Worm (Caenorhabditis elegans) whole organism, mixed stage, embryonic: ENCODE data around the gene ttll-4.

Experiments used
- blmp-1 ChIP-seq: fragments of 150-350 bp; optimal IDR thresholded peaks from 2 replicates; lab custom pipeline; 2014; ENCODE audit warnings: missing biosample characterization, missing genetic modification characterization
- ceh-83 ChIP-seq: fragments of 200-800 bp; sonication (Bioruptor generic); optimal IDR thresholded peaks from 2 replicates; lab custom pipeline; 2018; ENCODE audit warnings: mild to moderate bottlenecking, missing genetic modification characterization, missing compliant biosample characterization
- drap-1 ChIP-seq: fragments of 200-800 bp; sonication (Bioruptor generic); optimal IDR thresholded peaks from 3 replicates; lab custom pipeline; 2018; ENCODE audit warnings: mild to moderate bottlenecking, missing genetic modification characterization, missing compliant biosample characterization
- elt-3 ChIP-seq: fragments of 150-350 bp; optimal IDR thresholded peaks from 2 replicates; lab custom pipeline; 2014; ENCODE audit warnings: missing biosample characterization, missing genetic modification characterization
- mep-1 ChIP-seq: fragments of 150-350 bp; optimal IDR thresholded peaks from 2 replicates; lab custom pipeline; 2017; ENCODE audit warnings: missing biosample characterization, missing genetic modification reagents, missing genetic modification characterization, inconsistent platforms
- nhr-237 ChIP-seq: fragments of 150-350 bp; optimal IDR thresholded peaks from 2 replicates; lab custom pipeline; 2014; ENCODE audit warnings: missing biosample characterization, missing genetic modification characterization
- pha-4 ChIP-seq: fragments of 150-350 bp; optimal IDR thresholded peaks from 2 replicates; lab custom pipeline; 2018; ENCODE audit warnings: missing biosample characterization, missing genetic modification reagents, missing genetic modification characterization
- snpc-4 ChIP-seq: fragments of 150-350 bp; optimal IDR thresholded peaks from 2 replicates; lab custom pipeline; 2014; ENCODE audit warnings: missing biosample characterization, missing genetic modification characterization
- zip-8 ChIP-seq: fragments of 150-350 bp; optimal IDR thresholded peaks from 2 replicates; lab custom pipeline; 2014; ENCODE audit warnings: missing biosample characterization, missing genetic modification characterization

The ttll-4 gene

ce11 chrIII:10181868-10182267, 57.9 kb downstream of the ttll-4 start:
- TF ChIP-seq elt-3 (tag; lab: Kevin White, UChicago) (no peak), zip-8 (no peak), drap-1 (GFP tag; lab: Kevin White, UChicago) (no peak), snpc-4 (tag; lab: Kevin White, UChicago) (no peak), nhr-237 (no peak), mep-1 (no peak), blmp-1 (tag; lab: Kevin White, UChicago) (no peak), pha-4 (tag; lab: Kevin White, UChicago) (no peak), ceh-83 (GFP tag; lab: Kevin White, UChicago) (no peak)
